Worm (Caenorhabditis elegans) whole organism, young adult: ENCODE data around the gene ect-2.

Experiments used
- ama-1 ChIP-seq, 3 experiments: fragments of 150-350 bp in 1 of 3; sonication (generic microtip) in 2 of 3; optimal IDR thresholded peaks; 2 replicates each; lab custom pipeline; 2014 to 2018; ENCODE audit warnings: missing biosample characterization in 2 of 3, missing genetic modification characterization in 2 of 3, missing genetic modification reagents in 2 of 3
- attf-5 ChIP-seq: fragments of 200-800 bp; sonication (Bioruptor generic); optimal IDR thresholded peaks from 2 replicates; lab custom pipeline; 2018; ENCODE audit warnings: mild to moderate bottlenecking, missing genetic modification characterization, missing compliant biosample characterization
- ekl-4 ChIP-seq: fragments of 200-800 bp; sonication (Bioruptor generic); IDR thresholded peaks from 2 replicates; pipeline ENCODE4 v1.3.6; 2022; ENCODE audit warnings: missing genetic modification reagents, missing genetic modification characterization, missing compliant biosample characterization
- mcd-1 ChIP-seq: fragments of 200-800 bp; sonication (Bioruptor generic); IDR thresholded peaks from 2 replicates; pipeline ENCODE4 v1.3.6; 2022; ENCODE audit warnings: missing genetic modification reagents, missing genetic modification characterization, missing compliant biosample characterization
- pha-4 ChIP-seq: fragments of 150-350 bp; sonication (generic microtip); optimal IDR thresholded peaks from 2 replicates; lab custom pipeline; 2014; ENCODE audit warnings: missing biosample characterization, missing genetic modification reagents, missing genetic modification characterization
- sea-2 ChIP-seq: fragments of 200-800 bp; sonication (Bioruptor generic); IDR thresholded peaks from 2 replicates; pipeline ENCODE4 v1.3.6; 2022; ENCODE audit warnings: missing genetic modification characterization, missing compliant biosample characterization
- snpc-4 ChIP-seq, 5 experiments: fragments of 150-350 bp in 1 of 5; sonication (generic microtip) in 4 of 5; optimal IDR thresholded peaks; 2 replicates each; lab custom pipeline; 2014 to 2018; ENCODE audit warnings: missing genetic modification characterization in 5 of 5, missing biosample characterization in 3 of 5, antibody characterized with exemption in 2 of 5, mild to moderate bottlenecking in 2 of 5, missing compliant biosample characterization in 2 of 5, missing genotype in 2 of 5, moderate library complexity in 2 of 5, missing genetic modification reagents in 1 of 5
- tlf-1 ChIP-seq: fragments of 200-800 bp; sonication (Bioruptor generic); optimal IDR thresholded peaks from 2 replicates; lab custom pipeline; 2018; ENCODE audit warnings: mild to moderate bottlenecking, missing genetic modification characterization, missing compliant biosample characterization
- zim-3 ChIP-seq: sonication (generic microtip); optimal IDR thresholded peaks from 2 replicates; lab custom pipeline; 2017; ENCODE audit warnings: mild to moderate bottlenecking, missing genetic modification characterization, moderate library complexity, missing compliant biosample characterization
- ztf-25 ChIP-seq: fragments of 200-800 bp; sonication (Bioruptor generic); IDR thresholded peaks from 2 replicates; pipeline ENCODE4 v1.3.6; 2022; ENCODE audit warnings: missing genetic modification reagents, missing genetic modification characterization, missing compliant biosample characterization
- ztf-6 ChIP-seq: fragments of 200-800 bp; sonication (Bioruptor generic); IDR thresholded peaks from 2 replicates; pipeline ENCODE4 v1.3.6; 2022; ENCODE audit warnings: missing genetic modification reagents, missing genetic modification characterization, missing compliant biosample characterization

DNA sequence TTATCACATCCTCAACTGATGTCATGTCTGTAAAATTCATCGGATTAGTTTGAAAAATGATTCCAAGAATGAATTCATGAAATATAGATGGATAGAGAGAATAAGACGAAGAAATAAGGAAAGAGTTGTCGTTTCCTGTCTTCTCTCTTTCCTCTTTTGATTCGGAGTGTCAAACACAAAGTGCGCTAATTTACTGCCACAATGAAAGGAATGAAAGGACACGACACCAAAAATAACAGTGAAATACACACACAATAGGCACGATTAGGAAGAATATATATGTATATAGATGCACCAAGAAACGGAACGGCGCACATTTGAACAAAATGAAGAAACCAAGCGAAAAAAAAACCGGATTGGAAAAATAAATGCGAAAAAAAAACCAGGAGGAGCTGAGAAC lies 45.3 kb upstream of the ect-2 start, which contains the start of gene VM106R.1:
- no peak for TF ChIP-seq ztf-25 (GFP tag; lab: Robert Waterston, UW)
- no peak for TF ChIP-seq zim-3 (tag; lab: Kevin White, UChicago)
- no peak for TF ChIP-seq ekl-4 (GFP tag; lab: Robert Waterston, UW)
- TF ChIP-seq tlf-1 (GFP tag; lab: Kevin White, UChicago) = no peak
- TF ChIP-seq ztf-6 (GFP tag; lab: Robert Waterston, UW) = no peak
- no peak for TF ChIP-seq ama-1 (optimal IDR thresholded peaks at IDR 0.05; lab: Kevin White, UChicago)
- TF ChIP-seq ama-1 (GFP tag; optimal IDR thresholded peaks at IDR 0.05; lab: Kevin White, UChicago) = no peak
- no peak for TF ChIP-seq attf-5 (GFP tag; lab: Kevin White, UChicago)
- TF ChIP-seq sea-2 (GFP tag; lab: Robert Waterston, UW) = no peak
- no peak for TF ChIP-seq snpc-4 (GFP tag; optimal IDR thresholded peaks at IDR 0.05; lab: Kevin White, UChicago)
- no peak for TF ChIP-seq snpc-4 (tag; optimal IDR thresholded peaks at IDR 0.05; lab: Kevin White, UChicago)
- no peak for TF ChIP-seq mcd-1 (GFP tag; lab: Robert Waterston, UW)
- no peak for TF ChIP-seq pha-4
